Worm (Caenorhabditis elegans) whole organism, midembryonic: ENCODE results near the gene C10A4.9.

Source experiments
- cog-1 ChIP-seq: sonication (generic microtip); optimal IDR thresholded peaks from 2 replicates; lab custom pipeline; 2016; ENCODE audit warnings: missing genetic modification characterization, missing compliant biosample characterization
- flt-1 ChIP-seq: fragments of 200-800 bp; sonication (Bioruptor generic); IDR thresholded peaks from 2 replicates; pipeline ENCODE4 v1.3.6; 2022; ENCODE audit warnings: missing genetic modification characterization, missing compliant biosample characterization
- klf-2 ChIP-seq: fragments of 200-800 bp; sonication (Bioruptor generic); conservative IDR thresholded peaks from 2 replicates; pipeline ENCODE4 v1.3.6; 2022; ENCODE audit warnings: missing genetic modification reagents, missing genetic modification characterization, missing compliant biosample characterization
- med-1 ChIP-seq: sonication (generic microtip); optimal IDR thresholded peaks from 2 replicates; lab custom pipeline; 2017; ENCODE audit warnings: missing genetic modification characterization, mild to moderate bottlenecking, missing compliant biosample characterization, antibody characterized with exemption, missing genetic modification reagents; ENCODE audit not compliant: insufficient read depth
- ref-1 ChIP-seq: fragments of 200-800 bp; sonication (Bioruptor generic); conservative IDR thresholded peaks from 2 replicates; pipeline ENCODE4 v1.3.6; 2022; ENCODE audit warnings: missing genetic modification reagents, missing genetic modification characterization, missing compliant biosample characterization
- tab-1 ChIP-seq: fragments of 200-800 bp; sonication (Bioruptor generic); IDR thresholded peaks from 2 replicates; pipeline ENCODE4 v1.3.6; 2022; ENCODE audit warnings: missing genetic modification characterization, missing compliant biosample characterization
- ztf-29 ChIP-seq: fragments of 200-800 bp; sonication (Bioruptor generic); IDR thresholded peaks from 2 replicates; pipeline ENCODE4 v1.3.6; 2022; ENCODE audit warnings: missing genetic modification reagents, missing genetic modification characterization, missing compliant biosample characterization

- TF ChIP-seq ref-1 (GFP tag; lab: Robert Waterston, UW) (no peak), klf-2 (GFP tag; lab: Robert Waterston, UW) (no peak), tab-1 (GFP tag; lab: Robert Waterston, UW) (no peak), flt-1 (GFP tag; lab: Robert Waterston, UW) (no peak), ztf-29 (GFP tag; lab: Robert Waterston, UW) (no peak), med-1 (GFP tag; lab: Kevin White, UChicago) (no peak), cog-1 (tag; lab: Kevin White, UChicago) (no peak)
Observed at ce11 chrX:7398584-7398983, 22.1 kb upstream of the C10A4.9 start, which contains the start of gene C10A4.10.
